Fruit fly (Drosophila melanogaster): ENCODE data around the gene DCX-EMAP.
A peak's percentile ranks its signal among the peaks of the same experiment; 100 is the strongest.

Gene DCX-EMAP

dm6 chr3L:14956288-14957032 is 52.9 kb downstream of the DCX-EMAP start (continued):
- no peak for TF ChIP-seq lilli (GFP tag; optimal IDR thresholded peaks at IDR 0.05)
- no peak for TF ChIP-seq CG14050 (GFP tag; IDR thresholded peaks at IDR 0.05)
- TF ChIP-seq rib (GFP tag; IDR thresholded peaks at IDR 0.05): no peak
- TF ChIP-seq CG15073 (GFP tag; optimal IDR thresholded peaks at IDR 0.05): no peak
- no peak for TF ChIP-seq CG7357 (GFP tag; IDR thresholded peaks at IDR 0.05)
- no peak for TF ChIP-seq croc (GFP tag; conservative IDR thresholded peaks at IDR 0.05)
- TF ChIP-seq fd64A (GFP tag; optimal IDR thresholded peaks at IDR 0.05): no peak
- TF ChIP-seq Drgx (GFP tag; IDR thresholded peaks at IDR 0.05): no peak
- no peak for TF ChIP-seq CG9215 (GFP tag; IDR thresholded peaks at IDR 0.05)
- no peak for TF ChIP-seq CG7928 (GFP tag; optimal IDR thresholded peaks at IDR 0.05)
- TF ChIP-seq Adf1 (GFP tag; IDR thresholded peaks at IDR 0.05): no peak
- peak; percentile 40 for TF ChIP-seq gcm (GFP tag; optimal IDR thresholded peaks at IDR 0.05)
- peak; percentile 38 for TF ChIP-seq CG8359 (GFP tag; optimal IDR thresholded peaks at IDR 0.05; ENCODE audit: borderline replicate concordance)
- no peak for TF ChIP-seq CG5180 (GFP tag; optimal IDR thresholded peaks at IDR 0.05)
- TF ChIP-seq sna (GFP tag; IDR thresholded peaks at IDR 0.05; ENCODE audit: partially characterized antibody): no peak
- no peak for TF ChIP-seq HmgD (GFP tag; optimal IDR thresholded peaks at IDR 0.05)
- peak; percentile 99 for TF ChIP-seq CG15479 (GFP tag; optimal IDR thresholded peaks at IDR 0.05)
- peak; percentile 26 for TF ChIP-seq NK7.1 (GFP tag; optimal IDR thresholded peaks at IDR 0.05)
- no peak for TF ChIP-seq HHEX (GFP tag; optimal IDR thresholded peaks at IDR 0.05)
- TF ChIP-seq ind (GFP tag; optimal IDR thresholded peaks at IDR 0.05): no peak
- no peak for TF ChIP-seq bsh (GFP tag; optimal IDR thresholded peaks at IDR 0.05)
- TF ChIP-seq zf30C (GFP tag; optimal IDR thresholded peaks at IDR 0.05): no peak
- TF ChIP-seq maf-S (GFP tag; optimal IDR thresholded peaks at IDR 0.05): no peak
- no peak for TF ChIP-seq Antp (GFP tag; optimal IDR thresholded peaks at IDR 0.05)
- TF ChIP-seq h (optimal IDR thresholded peaks at IDR 0.05): no peak
- TF ChIP-seq Hsf (GFP tag; optimal IDR thresholded peaks at IDR 0.05): no peak
- TF ChIP-seq D (optimal IDR thresholded peaks at IDR 0.05): peak; percentile 65
- TF ChIP-seq D (GFP tag; optimal IDR thresholded peaks at IDR 0.05): peak; percentile 47
- TF ChIP-seq Oaz (GFP tag; IDR thresholded peaks at IDR 0.05): no peak
- TF ChIP-seq run (tag; optimal IDR thresholded peaks at IDR 0.05): no peak
- no peak for TF ChIP-seq Dll (GFP tag; IDR thresholded peaks at IDR 0.05; ENCODE audit: partially characterized antibody)
- peak; percentile 25 for TF ChIP-seq CG4820 (GFP tag; optimal IDR thresholded peaks at IDR 0.05)
- no peak for TF ChIP-seq CG34376 (GFP tag; optimal IDR thresholded peaks at IDR 0.05)
- no peak for TF ChIP-seq dan (GFP tag; IDR thresholded peaks at IDR 0.05)
- no peak for TF ChIP-seq kay (GFP tag; optimal IDR thresholded peaks at IDR 0.05)
- TF ChIP-seq PHDP (tag; optimal IDR thresholded peaks at IDR 0.05): no peak
- no peak for TF ChIP-seq H15 (GFP tag; IDR thresholded peaks at IDR 0.05)
- TF ChIP-seq CG11696 (GFP tag; IDR thresholded peaks at IDR 0.05): no peak
- no peak for TF ChIP-seq CG16813 (GFP tag; IDR thresholded peaks at IDR 0.05; ENCODE audit: partially characterized antibody)
- TF ChIP-seq tap (tag; optimal IDR thresholded peaks at IDR 0.05): no peak
- TF ChIP-seq caup (GFP tag; optimal IDR thresholded peaks at IDR 0.05; ENCODE audit: severe bottlenecking): no peak
- TF ChIP-seq CG17385 (GFP tag; optimal IDR thresholded peaks at IDR 0.05): no peak
- TF ChIP-seq CG3847 (GFP tag; IDR thresholded peaks at IDR 0.05): no peak
- TF ChIP-seq MBD-R2 (GFP tag; IDR thresholded peaks at IDR 0.05): no peak
- TF ChIP-seq pzg (GFP tag; optimal IDR thresholded peaks at IDR 0.05): no peak
- TF ChIP-seq oc (tag; optimal IDR thresholded peaks at IDR 0.05): no peak
- no peak for TF ChIP-seq ab (GFP tag; optimal IDR thresholded peaks at IDR 0.05)
- TF ChIP-seq Optix (GFP tag; IDR thresholded peaks at IDR 0.05): no peak
- TF ChIP-seq tup (GFP tag; optimal IDR thresholded peaks at IDR 0.05): peak; percentile 42
- TF ChIP-seq CG1024 (GFP tag; IDR thresholded peaks at IDR 0.05): no peak
- no peak for TF ChIP-seq CG7839 (tag; optimal IDR thresholded peaks at IDR 0.05)
